Worm (Caenorhabditis elegans) whole organism, L2 larva: ENCODE data around the gene cah-4.

Experiments
- ZK546.5 ChIP-seq: sonication (generic microtip); optimal IDR thresholded peaks from 2 replicates; lab custom pipeline; 2017; ENCODE audit warnings: missing biosample characterization, missing genetic modification characterization
- ama-1 ChIP-seq: fragments of 150-350 bp; optimal IDR thresholded peaks from 2 replicates; lab custom pipeline; 2018; ENCODE audit warnings: inconsistent platforms
- dmd-4 ChIP-seq: sonication (generic microtip); optimal IDR thresholded peaks from 2 replicates; lab custom pipeline; 2017; ENCODE audit warnings: missing biosample characterization, missing genetic modification characterization
- fos-1 ChIP-seq: fragments of 150-350 bp; optimal IDR thresholded peaks from 2 replicates; lab custom pipeline; 2014; ENCODE audit warnings: missing biosample characterization, missing genetic modification characterization
- lin-39 ChIP-seq: fragments of 150-350 bp; optimal IDR thresholded peaks from 2 replicates; lab custom pipeline; 2014; ENCODE audit warnings: missing biosample characterization, missing genetic modification reagents, missing genetic modification characterization
- lsy-2 ChIP-seq, 2 experiments: fragments of 150-350 bp in 1 of 2; sonication (generic microtip) in 1 of 2; optimal IDR thresholded peaks; 2 replicates each; lab custom pipeline; 2014 to 2017; ENCODE audit warnings: missing biosample characterization in 2 of 2, missing genetic modification characterization in 2 of 2
- nhr-10 ChIP-seq: sonication (generic microtip); optimal IDR thresholded peaks from 2 replicates; lab custom pipeline; 2017; ENCODE audit warnings: missing biosample characterization, missing genetic modification characterization
- nhr-237 ChIP-seq: fragments of 150-350 bp; optimal IDR thresholded peaks from 2 replicates; lab custom pipeline; 2014; ENCODE audit warnings: missing biosample characterization, missing genetic modification characterization
- nhr-25 ChIP-seq: fragments of 150-350 bp; sonication (generic microtip); optimal IDR thresholded peaks from 3 replicates; lab custom pipeline; 2014; ENCODE audit warnings: missing biosample characterization, missing genetic modification characterization
- skn-1 ChIP-seq: sonication (generic microtip); optimal IDR thresholded peaks from 2 replicates; lab custom pipeline; 2017; ENCODE audit warnings: missing biosample characterization, missing genetic modification characterization
- snpc-4 ChIP-seq: fragments of 150-350 bp; optimal IDR thresholded peaks from 2 replicates; lab custom pipeline; 2014; ENCODE audit warnings: missing biosample characterization, missing genetic modification characterization
- unc-39 ChIP-seq: fragments of 150-350 bp; optimal IDR thresholded peaks from 2 replicates; lab custom pipeline; 2014; ENCODE audit warnings: missing biosample characterization, missing genetic modification characterization
- unc-62 ChIP-seq: fragments of 150-350 bp; optimal IDR thresholded peaks from 2 replicates; lab custom pipeline; 2014; ENCODE audit warnings: missing biosample characterization, missing genetic modification reagents, missing genetic modification characterization
- ztf-11 ChIP-seq: sonication (generic microtip); optimal IDR thresholded peaks from 2 replicates; lab custom pipeline; 2017; ENCODE audit warnings: missing biosample characterization, missing genetic modification characterization

ce11 chrX:13518861-13519713 is 23.3 kb upstream of the cah-4 start, which contains the start of the genes cdk-4 and F18H3.1:
- TF ChIP-seq unc-62 (GFP tag; lab: Kevin White, UChicago) (no peak), nhr-25 (tag; lab: Kevin White, UChicago) (peak; percentile 23), snpc-4 (tag; lab: Kevin White, UChicago) (no peak), fos-1 (tag; lab: Kevin White, UChicago) (peak; percentile 20), ztf-11 (tag; lab: Kevin White, UChicago) (no peak), ama-1 (no peak), nhr-237 (tag; lab: Kevin White, UChicago) (no peak), lsy-2 (tag; optimal IDR thresholded peaks at IDR 0.05; lab: Kevin White, UChicago) (peak in 1 of 2 experiments; percentile 52), nhr-10 (tag; lab: Kevin White, UChicago) (no peak), unc-39 (tag; lab: Kevin White, UChicago) (no peak), skn-1 (tag; lab: Kevin White, UChicago) (no peak), ZK546.5 (tag; lab: Kevin White, UChicago) (no peak), lin-39 (tag; lab: Kevin White, UChicago) (no peak), dmd-4 (tag; lab: Kevin White, UChicago) (no peak)
